Worm (Caenorhabditis elegans) whole organism, young adult: ENCODE results near the gene arrd-8.

Source experiments
- C06A6.2 ChIP-seq: fragments of 200-800 bp; sonication (Bioruptor generic); conservative IDR thresholded peaks from 2 replicates; pipeline ENCODE4 v1.3.6; 2022; ENCODE audit warnings: missing genetic modification characterization, missing compliant biosample characterization
- D2030.7 ChIP-seq: fragments of 200-800 bp; sonication (Bioruptor generic); IDR thresholded peaks from 2 replicates; pipeline ENCODE4 v1.3.6; 2022; ENCODE audit warnings: missing genetic modification reagents, missing genetic modification characterization, missing compliant biosample characterization
- F10E7.11 ChIP-seq: sonication (generic microtip); optimal IDR thresholded peaks from 2 replicates; lab custom pipeline; 2017; ENCODE audit warnings: mild to moderate bottlenecking, missing genetic modification characterization, moderate library complexity, missing compliant biosample characterization
- F22D6.2 ChIP-seq: sonication (generic microtip); optimal IDR thresholded peaks from 2 replicates; lab custom pipeline; 2016; ENCODE audit warnings: mild to moderate bottlenecking, missing genetic modification characterization, missing compliant biosample characterization
- F33H1.4 ChIP-seq: fragments of 200-800 bp; sonication (Bioruptor generic); IDR thresholded peaks from 2 replicates; pipeline ENCODE4 v1.3.6; 2022; ENCODE audit warnings: missing genetic modification reagents, missing genetic modification characterization, missing compliant biosample characterization
- F49E8.2 ChIP-seq: sonication (generic microtip); optimal IDR thresholded peaks from 3 replicates; lab custom pipeline; 2017; ENCODE audit warnings: missing genetic modification characterization, mild to moderate bottlenecking, missing compliant biosample characterization, antibody characterized with exemption, moderate library complexity; ENCODE audit not compliant: insufficient read depth
- F57A8.1 ChIP-seq: fragments of 200-800 bp; sonication (Bioruptor generic); optimal IDR thresholded peaks from 2 replicates; lab custom pipeline; 2018; ENCODE audit warnings: mild to moderate bottlenecking, missing genetic modification characterization, moderate library complexity, missing compliant biosample characterization
- K12H6.12 ChIP-seq: fragments of 200-800 bp; sonication (Bioruptor generic); optimal IDR thresholded peaks from 2 replicates; lab custom pipeline; 2018; ENCODE audit warnings: mild to moderate bottlenecking, missing genetic modification characterization, missing compliant biosample characterization
- aptf-3 ChIP-seq: fragments of 200-800 bp; sonication (Bioruptor generic); IDR thresholded peaks from 2 replicates; pipeline ENCODE4 v1.3.6; 2022; ENCODE audit warnings: missing genetic modification characterization, missing compliant biosample characterization
- atf-7 ChIP-seq: sonication (generic microtip); optimal IDR thresholded peaks from 2 replicates; lab custom pipeline; 2017; ENCODE audit warnings: mild to moderate bottlenecking, missing genetic modification characterization, missing compliant biosample characterization
- athp-1 ChIP-seq: sonication (generic microtip); optimal IDR thresholded peaks from 2 replicates; lab custom pipeline; 2017; ENCODE audit warnings: mild to moderate bottlenecking, missing genetic modification characterization, missing compliant biosample characterization
- attf-3 ChIP-seq: fragments of 200-800 bp; sonication (Bioruptor generic); conservative IDR thresholded peaks from 2 replicates; pipeline ENCODE4 v1.3.6; 2022; ENCODE audit warnings: missing genetic modification reagents, missing genetic modification characterization, missing compliant biosample characterization
- cebp-2 ChIP-seq: fragments of 200-800 bp; sonication (Bioruptor generic); IDR thresholded peaks from 2 replicates; pipeline ENCODE4 v1.3.6; 2022; ENCODE audit warnings: missing genetic modification characterization, missing compliant biosample characterization
- ceh-58 ChIP-seq: fragments of 200-800 bp; sonication (Bioruptor generic); IDR thresholded peaks from 2 replicates; pipeline ENCODE4 v1.3.6; 2022; ENCODE audit warnings: missing genetic modification characterization, missing compliant biosample characterization
- chd-7 ChIP-seq: sonication (generic microtip); optimal IDR thresholded peaks from 2 replicates; lab custom pipeline; 2016; ENCODE audit warnings: mild to moderate bottlenecking, missing genetic modification characterization, moderate library complexity, missing compliant biosample characterization
- dpl-1 ChIP-seq: fragments of 150-350 bp; optimal IDR thresholded peaks from 2 replicates; lab custom pipeline; 2014; ENCODE audit warnings: missing biosample characterization, missing genetic modification reagents, missing genetic modification characterization
- efl-1 ChIP-seq: fragments of 150-350 bp; optimal IDR thresholded peaks from 2 replicates; lab custom pipeline; 2014; ENCODE audit warnings: missing biosample characterization, missing genetic modification reagents, missing genetic modification characterization
- him-1 ChIP-seq: sonication (generic microtip); optimal IDR thresholded peaks from 2 replicates; lab custom pipeline; 2016; ENCODE audit warnings: missing genotype, missing genetic modification reagents, missing genetic modification characterization, missing compliant biosample characterization
- hlh-12 ChIP-seq: sonication (generic microtip); optimal IDR thresholded peaks from 2 replicates; lab custom pipeline; 2016; ENCODE audit warnings: missing genetic modification characterization, missing compliant biosample characterization
- let-607 ChIP-seq, 2 experiments: fragments of 200-800 bp in 1 of 2; sonication (Bioruptor generic) in 1 of 2; sonication (generic microtip) in 1 of 2; optimal IDR thresholded peaks; 2 replicates each; lab custom pipeline; 2016 to 2018; ENCODE audit warnings: mild to moderate bottlenecking in 2 of 2, missing compliant biosample characterization in 2 of 2, missing genetic modification characterization in 2 of 2, moderate library complexity in 2 of 2, missing genotype in 1 of 2
- lin-40 ChIP-seq: sonication (generic microtip); optimal IDR thresholded peaks from 2 replicates; lab custom pipeline; 2016; ENCODE audit warnings: missing genetic modification characterization, mild to moderate bottlenecking, missing compliant biosample characterization, missing genotype, missing genetic modification reagents
- lir-1 ChIP-seq: fragments of 200-800 bp; sonication (Bioruptor generic); conservative IDR thresholded peaks from 2 replicates; pipeline ENCODE4 v1.3.6; 2022; ENCODE audit warnings: missing genetic modification reagents, missing genetic modification characterization, missing compliant biosample characterization
- lsl-1 ChIP-seq: fragments of 200-800 bp; sonication (Bioruptor generic); optimal IDR thresholded peaks from 2 replicates; lab custom pipeline; 2018; ENCODE audit warnings: mild to moderate bottlenecking, missing genetic modification characterization, moderate library complexity, missing compliant biosample characterization
- madf-10 ChIP-seq: sonication (generic microtip); optimal IDR thresholded peaks from 2 replicates; lab custom pipeline; 2016; ENCODE audit warnings: mild to moderate bottlenecking, missing genetic modification characterization, missing compliant biosample characterization
- madf-8 ChIP-seq: fragments of 200-800 bp; sonication (Bioruptor generic); conservative IDR thresholded peaks from 2 replicates; pipeline ENCODE4 v1.3.6; 2022; ENCODE audit warnings: missing genetic modification reagents, missing genetic modification characterization, missing compliant biosample characterization
- nfya-1 ChIP-seq: sonication (generic microtip); optimal IDR thresholded peaks from 2 replicates; lab custom pipeline; 2017; ENCODE audit warnings: antibody characterized with exemption, missing compliant biosample characterization, missing genetic modification characterization, borderline replicate concordance; ENCODE audit not compliant: insufficient read depth
- nfya-2 ChIP-seq: fragments of 200-800 bp; sonication (Bioruptor generic); IDR thresholded peaks from 2 replicates; pipeline ENCODE4 v1.3.6; 2022; ENCODE audit warnings: missing genetic modification reagents, missing genetic modification characterization, missing compliant biosample characterization
- nhr-80 ChIP-seq: sonication (generic microtip); optimal IDR thresholded peaks from 2 replicates; lab custom pipeline; 2016; ENCODE audit warnings: missing genetic modification characterization, missing compliant biosample characterization
- pbrm-1 ChIP-seq: fragments of 200-800 bp; sonication (Bioruptor generic); IDR thresholded peaks from 2 replicates; pipeline ENCODE4 v1.3.6; 2022; ENCODE audit warnings: missing genetic modification reagents, missing genetic modification characterization, missing compliant biosample characterization
- snpc-1.1 ChIP-seq: sonication (generic microtip); optimal IDR thresholded peaks from 2 replicates; lab custom pipeline; 2017; ENCODE audit warnings: missing genetic modification characterization, mild to moderate bottlenecking, missing compliant biosample characterization, antibody characterized with exemption, moderate library complexity, missing genotype, missing genetic modification reagents; ENCODE audit not compliant: insufficient read depth
- snpc-1.3 ChIP-seq: sonication (generic microtip); optimal IDR thresholded peaks from 2 replicates; lab custom pipeline; 2017; ENCODE audit warnings: missing genetic modification characterization, mild to moderate bottlenecking, missing compliant biosample characterization, antibody characterized with exemption, moderate library complexity, missing genotype, missing genetic modification reagents; ENCODE audit not compliant: insufficient read depth
- snpc-3.4 ChIP-seq: sonication (generic microtip); optimal IDR thresholded peaks from 2 replicates; lab custom pipeline; 2017; ENCODE audit warnings: missing genetic modification characterization, mild to moderate bottlenecking, missing compliant biosample characterization, antibody characterized with exemption, moderate library complexity, missing genotype, missing genetic modification reagents
- snpc-4 ChIP-seq, 5 experiments: fragments of 150-350 bp in 1 of 5; sonication (generic microtip) in 4 of 5; optimal IDR thresholded peaks; 2 replicates each; lab custom pipeline; 2014 to 2018; ENCODE audit warnings: missing genetic modification characterization in 5 of 5, missing biosample characterization in 3 of 5, antibody characterized with exemption in 2 of 5, mild to moderate bottlenecking in 2 of 5, missing compliant biosample characterization in 2 of 5, missing genotype in 2 of 5, moderate library complexity in 2 of 5, missing genetic modification reagents in 1 of 5
- tbp1 ChIP-seq: fragments of 200-800 bp; sonication (Bioruptor generic); optimal IDR thresholded peaks from 2 replicates; lab custom pipeline; 2018; ENCODE audit warnings: mild to moderate bottlenecking, missing genetic modification characterization, missing compliant biosample characterization
- tbx-9 ChIP-seq: sonication (generic microtip); optimal IDR thresholded peaks from 2 replicates; lab custom pipeline; 2016; ENCODE audit warnings: borderline replicate concordance, missing genetic modification characterization, inconsistent platforms, missing compliant biosample characterization
- tlf-1 ChIP-seq: fragments of 200-800 bp; sonication (Bioruptor generic); optimal IDR thresholded peaks from 2 replicates; lab custom pipeline; 2018; ENCODE audit warnings: mild to moderate bottlenecking, missing genetic modification characterization, missing compliant biosample characterization
- unc-130 ChIP-seq: sonication (generic microtip); optimal IDR thresholded peaks from 2 replicates; lab custom pipeline; 2016; ENCODE audit warnings: missing genetic modification reagents, missing genetic modification characterization, missing compliant biosample characterization
- xnd-1 ChIP-seq: sonication (generic microtip); optimal IDR thresholded peaks from 2 replicates; lab custom pipeline; 2016; ENCODE audit warnings: missing genotype, missing genetic modification reagents, missing genetic modification characterization, missing compliant biosample characterization
- zim-3 ChIP-seq: sonication (generic microtip); optimal IDR thresholded peaks from 2 replicates; lab custom pipeline; 2017; ENCODE audit warnings: mild to moderate bottlenecking, missing genetic modification characterization, moderate library complexity, missing compliant biosample characterization
- ztf-18 ChIP-seq: sonication (generic microtip); optimal IDR thresholded peaks from 2 replicates; lab custom pipeline; 2016; ENCODE audit warnings: missing genotype, mild to moderate bottlenecking, missing genetic modification characterization, missing compliant biosample characterization

arrd-8 gene

ce11 chrII:12076355-12076754, 11.5 kb downstream of the arrd-8 start:
- peak; percentile 7 for TF ChIP-seq snpc-1.1 (tag; lab: Kevin White, UChicago)
- no peak for TF ChIP-seq ztf-18 (tag; lab: Kevin White, UChicago)
- no peak for TF ChIP-seq pbrm-1 (GFP tag; lab: Robert Waterston, UW)
- peak; percentile 26 for TF ChIP-seq snpc-4 (GFP tag; optimal IDR thresholded peaks at IDR 0.05; lab: Kevin White, UChicago)
- peak in 2 of 4 experiments; percentile 87 for TF ChIP-seq snpc-4 (tag; optimal IDR thresholded peaks at IDR 0.05; lab: Kevin White, UChicago)

- no peak for TF ChIP-seq ceh-58
- no peak for TF ChIP-seq let-607 (tag; optimal IDR thresholded peaks at IDR 0.05; lab: Kevin White, UChicago)
- TF ChIP-seq D2030.7 (GFP tag; lab: Robert Waterston, UW): no peak
- no peak for TF ChIP-seq F57A8.1 (GFP tag; lab: Kevin White, UChicago)
- TF ChIP-seq F10E7.11: no peak
- TF ChIP-seq snpc-4 (GFP tag; optimal IDR thresholded peaks at IDR 0.05; lab: Kevin White, UChicago): no peak
- TF ChIP-seq snpc-4 (tag; optimal IDR thresholded peaks at IDR 0.05; lab: Kevin White, UChicago): no peak
- TF ChIP-seq madf-10: no peak
- no peak for TF ChIP-seq C06A6.2 (GFP tag; lab: Robert Waterston, UW)
- TF ChIP-seq zim-3: no peak
- TF ChIP-seq pbrm-1 (GFP tag; lab: Robert Waterston, UW): no peak
- TF ChIP-seq F22D6.2 (tag; lab: Kevin White, UChicago): no peak
- TF ChIP-seq tbp1 (GFP tag; lab: Kevin White, UChicago): no peak
- TF ChIP-seq K12H6.12: no peak
- TF ChIP-seq nfya-2 (GFP tag; lab: Robert Waterston, UW): no peak
- TF ChIP-seq tlf-1 (GFP tag; lab: Kevin White, UChicago): no peak
- TF ChIP-seq nfya-1 (tag; lab: Kevin White, UChicago): no peak
These were observed 12.4 kb downstream of the arrd-8 start for ce11 chrII:12077281-12077680.

- TF ChIP-seq unc-130 (no peak), F57A8.1 (GFP tag; lab: Kevin White, UChicago) (no peak), nhr-80 (tag; lab: Kevin White, UChicago) (peak; percentile 47)
These were observed 15.1 kb downstream of the arrd-8 start for ce11 chrII:12080015-12080414.

- TF ChIP-seq let-607 (tag; optimal IDR thresholded peaks at IDR 0.05; lab: Kevin White, UChicago): no peak
- TF ChIP-seq atf-7 (tag; lab: Kevin White, UChicago): no peak
These were observed 16.6 kb downstream of the arrd-8 start for ce11 chrII:12081454-12081853.

ce11 chrII:12088833-12089232, 23.9 kb downstream of the arrd-8 start, which contains the start of gene cnt-1:
TSS of gene cnt-1 (minus strand) at chrII:12088868.
- TF ChIP-seq D2030.7 (GFP tag; lab: Robert Waterston, UW) (peak; percentile 47; the same call in 1 of the 2 replicates), him-1 (tag; lab: Kevin White, UChicago) (peak; percentile 22), hlh-12 (tag; lab: Kevin White, UChicago) (no peak), F49E8.2 (peak; percentile 41), tbx-9 (no peak), snpc-3.4 (tag; lab: Kevin White, UChicago) (peak; percentile 20), F33H1.4 (GFP tag; lab: Robert Waterston, UW) (peak; percentile 56), chd-7 (no peak), athp-1 (tag; lab: Kevin White, UChicago) (peak; percentile 47), efl-1 (GFP tag; lab: Kevin White, UChicago) (peak; percentile 1), madf-8 (GFP tag; lab: Robert Waterston, UW) (peak; percentile 70), F22D6.2 (tag; lab: Kevin White, UChicago) (no peak), aptf-3 (GFP tag; lab: Robert Waterston, UW) (no peak), attf-3 (no peak), dpl-1 (GFP tag; lab: Kevin White, UChicago) (peak; percentile 15), lir-1 (GFP tag; lab: Robert Waterston, UW) (no peak), xnd-1 (tag; lab: Kevin White, UChicago) (peak; percentile 20), snpc-1.3 (tag; lab: Kevin White, UChicago) (peak; percentile 55), lsl-1 (GFP tag; lab: Kevin White, UChicago) (peak; percentile 89), lin-40 (no peak), cebp-2 (GFP tag; lab: Robert Waterston, UW) (no peak), snpc-4 (GFP tag; optimal IDR thresholded peaks at IDR 0.05; lab: Kevin White, UChicago) (no peak), snpc-4 (tag; optimal IDR thresholded peaks at IDR 0.05; lab: Kevin White, UChicago) (no peak)
- TF ChIP-seq, all 124 proteins: peak for 12
